Fruit fly (Drosophila melanogaster): ENCODE data around the gene Arpc4.

- TF ChIP-seq insv (optimal IDR thresholded peaks at IDR 0.05) (no peak), h (optimal IDR thresholded peaks at IDR 0.05) (no peak), Sin3A (optimal IDR thresholded peaks at IDR 0.05) (no peak), psq (optimal IDR thresholded peaks at IDR 0.05) (no peak)
Observed at dm6 chr2L:6169119-6169518, 44.2 kb downstream of the Arpc4 start.

Measured in Kc167 (cell line).